Worm (Caenorhabditis elegans) whole organism, young adult: ENCODE results near the gene agl-1.
"Not testable (repeated sequence)": the region's sequence is repeated elsewhere in the genome, so short reads cannot be mapped to it uniquely, and the experiment has no call there.

Experiments used
- D2030.7 ChIP-seq: fragments of 200-800 bp; sonication (Bioruptor generic); IDR thresholded peaks from 2 replicates; pipeline ENCODE4 v1.3.6; 2022; ENCODE audit warnings: missing genetic modification reagents, missing genetic modification characterization, missing compliant biosample characterization
- F10E7.11 ChIP-seq: sonication (generic microtip); optimal IDR thresholded peaks from 2 replicates; lab custom pipeline; 2017; ENCODE audit warnings: mild to moderate bottlenecking, missing genetic modification characterization, moderate library complexity, missing compliant biosample characterization
- F23B12.7 ChIP-seq: sonication (generic microtip); optimal IDR thresholded peaks from 2 replicates; lab custom pipeline; 2017; ENCODE audit warnings: missing genetic modification characterization, mild to moderate bottlenecking, missing compliant biosample characterization, antibody characterized with exemption, moderate library complexity; ENCODE audit not compliant: insufficient read depth
- F37B4.10 ChIP-seq: fragments of 200-800 bp; sonication (Bioruptor generic); IDR thresholded peaks from 2 replicates; pipeline ENCODE4 v1.3.6; 2022; ENCODE audit warnings: missing genetic modification characterization, missing compliant biosample characterization
- F52B5.7 ChIP-seq: sonication (generic microtip); optimal IDR thresholded peaks from 2 replicates; lab custom pipeline; 2016; ENCODE audit warnings: mild to moderate bottlenecking, missing genetic modification characterization, missing compliant biosample characterization
- F57C9.4 ChIP-seq: sonication (generic microtip); optimal IDR thresholded peaks from 2 replicates; lab custom pipeline; 2017; ENCODE audit warnings: mild to moderate bottlenecking, missing genetic modification characterization, missing compliant biosample characterization
- Y53G8AR.9 ChIP-seq: fragments of 200-800 bp; sonication (Bioruptor generic); conservative IDR thresholded peaks from 2 replicates; pipeline ENCODE4 v1.3.6; 2022; ENCODE audit warnings: missing genetic modification reagents, missing genetic modification characterization, missing compliant biosample characterization
- Y56A3A.18 ChIP-seq: fragments of 200-800 bp; sonication (Bioruptor generic); IDR thresholded peaks from 2 replicates; pipeline ENCODE4 v1.3.6; 2022; ENCODE audit warnings: missing genetic modification reagents, missing genetic modification characterization, missing compliant biosample characterization
- Y67H2A.10 ChIP-seq: fragments of 200-800 bp; sonication (Bioruptor generic); conservative IDR thresholded peaks from 2 replicates; pipeline ENCODE4 v1.3.6; 2022; ENCODE audit warnings: missing genetic modification reagents, missing genetic modification characterization, missing compliant biosample characterization
- aptf-2 ChIP-seq: fragments of 200-800 bp; sonication (Bioruptor generic); conservative IDR thresholded peaks from 2 replicates; pipeline ENCODE4 v1.3.6; 2022; ENCODE audit warnings: missing genetic modification reagents, missing genetic modification characterization, missing compliant biosample characterization
- athp-1 ChIP-seq: sonication (generic microtip); optimal IDR thresholded peaks from 2 replicates; lab custom pipeline; 2017; ENCODE audit warnings: mild to moderate bottlenecking, missing genetic modification characterization, missing compliant biosample characterization
- attf-5 ChIP-seq: fragments of 200-800 bp; sonication (Bioruptor generic); optimal IDR thresholded peaks from 2 replicates; lab custom pipeline; 2018; ENCODE audit warnings: mild to moderate bottlenecking, missing genetic modification characterization, missing compliant biosample characterization
- cebp-1 ChIP-seq, 2 experiments: fragments of 200-800 bp in 1 of 2; sonication (Bioruptor generic) in 1 of 2; sonication (generic microtip) in 1 of 2; IDR thresholded peaks in 1 of 2; optimal IDR thresholded peaks in 1 of 2; 2 replicates each; pipeline versions ENCODE4 v1.3.6 to Lab custom; 2017 to 2022; ENCODE audit warnings: missing compliant biosample characterization in 2 of 2, missing genetic modification characterization in 2 of 2, mild to moderate bottlenecking in 1 of 2, missing genetic modification reagents in 1 of 2, moderate library complexity in 1 of 2
- cebp-2 ChIP-seq: fragments of 200-800 bp; sonication (Bioruptor generic); IDR thresholded peaks from 2 replicates; pipeline ENCODE4 v1.3.6; 2022; ENCODE audit warnings: missing genetic modification characterization, missing compliant biosample characterization
- ceh-27 ChIP-seq: fragments of 200-800 bp; sonication (Bioruptor generic); optimal IDR thresholded peaks from 2 replicates; lab custom pipeline; 2018; ENCODE audit warnings: mild to moderate bottlenecking, missing genetic modification characterization, moderate library complexity, missing compliant biosample characterization
- ceh-79 ChIP-seq: sonication (generic microtip); optimal IDR thresholded peaks from 2 replicates; lab custom pipeline; 2017; ENCODE audit warnings: mild to moderate bottlenecking, missing genetic modification characterization, missing compliant biosample characterization
- chd-7 ChIP-seq: sonication (generic microtip); optimal IDR thresholded peaks from 2 replicates; lab custom pipeline; 2016; ENCODE audit warnings: mild to moderate bottlenecking, missing genetic modification characterization, moderate library complexity, missing compliant biosample characterization
- efl-1 ChIP-seq: fragments of 150-350 bp; optimal IDR thresholded peaks from 2 replicates; lab custom pipeline; 2014; ENCODE audit warnings: missing biosample characterization, missing genetic modification reagents, missing genetic modification characterization
- ekl-4 ChIP-seq: fragments of 200-800 bp; sonication (Bioruptor generic); IDR thresholded peaks from 2 replicates; pipeline ENCODE4 v1.3.6; 2022; ENCODE audit warnings: missing genetic modification reagents, missing genetic modification characterization, missing compliant biosample characterization
- him-1 ChIP-seq: sonication (generic microtip); optimal IDR thresholded peaks from 2 replicates; lab custom pipeline; 2016; ENCODE audit warnings: missing genotype, missing genetic modification reagents, missing genetic modification characterization, missing compliant biosample characterization
- hlh-26 ChIP-seq: fragments of 200-800 bp; sonication (Bioruptor generic); conservative IDR thresholded peaks from 2 replicates; pipeline ENCODE4 v1.3.6; 2022; ENCODE audit warnings: missing genetic modification reagents, missing genetic modification characterization, missing compliant biosample characterization
- hmg-1.2 ChIP-seq: fragments of 200-800 bp; sonication (Bioruptor generic); IDR thresholded peaks from 2 replicates; pipeline ENCODE4 v1.3.6; 2022; ENCODE audit warnings: missing genetic modification reagents, missing genetic modification characterization, missing compliant biosample characterization
- hmg-20 ChIP-seq: fragments of 200-800 bp; sonication (Bioruptor generic); IDR thresholded peaks from 2 replicates; pipeline ENCODE4 v1.3.6; 2022; ENCODE audit warnings: missing genetic modification reagents, missing genetic modification characterization, missing compliant biosample characterization
- hrde-1 ChIP-seq: sonication (generic microtip); optimal IDR thresholded peaks from 2 replicates; lab custom pipeline; 2016; ENCODE audit warnings: missing genetic modification characterization, mild to moderate bottlenecking, missing compliant biosample characterization, moderate library complexity, missing genotype, missing genetic modification reagents, borderline replicate concordance
- lin-26 ChIP-seq: fragments of 200-800 bp; sonication (Bioruptor generic); IDR thresholded peaks from 2 replicates; pipeline ENCODE4 v1.3.6; 2022; ENCODE audit warnings: missing genetic modification reagents, missing genetic modification characterization, missing compliant biosample characterization
- madf-10 ChIP-seq: sonication (generic microtip); optimal IDR thresholded peaks from 2 replicates; lab custom pipeline; 2016; ENCODE audit warnings: mild to moderate bottlenecking, missing genetic modification characterization, missing compliant biosample characterization
- madf-6 ChIP-seq: fragments of 200-800 bp; sonication (Bioruptor generic); IDR thresholded peaks from 2 replicates; pipeline ENCODE4 v1.3.6; 2022; ENCODE audit warnings: missing genetic modification reagents, missing genetic modification characterization, missing compliant biosample characterization
- mcd-1 ChIP-seq: fragments of 200-800 bp; sonication (Bioruptor generic); IDR thresholded peaks from 2 replicates; pipeline ENCODE4 v1.3.6; 2022; ENCODE audit warnings: missing genetic modification reagents, missing genetic modification characterization, missing compliant biosample characterization
- nhr-120 ChIP-seq: fragments of 200-800 bp; sonication (Bioruptor generic); IDR thresholded peaks from 2 replicates; pipeline ENCODE4 v1.3.6; 2022; ENCODE audit warnings: missing genetic modification characterization, missing compliant biosample characterization
- nhr-80 ChIP-seq: sonication (generic microtip); optimal IDR thresholded peaks from 2 replicates; lab custom pipeline; 2016; ENCODE audit warnings: missing genetic modification characterization, missing compliant biosample characterization
- pbrm-1 ChIP-seq: fragments of 200-800 bp; sonication (Bioruptor generic); IDR thresholded peaks from 2 replicates; pipeline ENCODE4 v1.3.6; 2022; ENCODE audit warnings: missing genetic modification reagents, missing genetic modification characterization, missing compliant biosample characterization
- rcor-1 ChIP-seq: fragments of 200-800 bp; sonication (Bioruptor generic); IDR thresholded peaks from 2 replicates; pipeline ENCODE4 v1.3.6; 2022; ENCODE audit warnings: missing genetic modification reagents, missing genetic modification characterization, missing compliant biosample characterization
- repo-1 ChIP-seq: sonication (generic microtip); optimal IDR thresholded peaks from 2 replicates; lab custom pipeline; 2017; ENCODE audit warnings: mild to moderate bottlenecking, missing genetic modification characterization, missing compliant biosample characterization
- snpc-1.1 ChIP-seq: sonication (generic microtip); optimal IDR thresholded peaks from 2 replicates; lab custom pipeline; 2017; ENCODE audit warnings: missing genetic modification characterization, mild to moderate bottlenecking, missing compliant biosample characterization, antibody characterized with exemption, moderate library complexity, missing genotype, missing genetic modification reagents; ENCODE audit not compliant: insufficient read depth
- snpc-3.4 ChIP-seq: sonication (generic microtip); optimal IDR thresholded peaks from 2 replicates; lab custom pipeline; 2017; ENCODE audit warnings: missing genetic modification characterization, mild to moderate bottlenecking, missing compliant biosample characterization, antibody characterized with exemption, moderate library complexity, missing genotype, missing genetic modification reagents
- somi-1 ChIP-seq: fragments of 200-800 bp; sonication (Bioruptor generic); optimal IDR thresholded peaks from 2 replicates; lab custom pipeline; 2018; ENCODE audit warnings: mild to moderate bottlenecking, missing genetic modification characterization, missing compliant biosample characterization
- xnd-1 ChIP-seq: sonication (generic microtip); optimal IDR thresholded peaks from 2 replicates; lab custom pipeline; 2016; ENCODE audit warnings: missing genotype, missing genetic modification reagents, missing genetic modification characterization, missing compliant biosample characterization
- ztf-18 ChIP-seq: sonication (generic microtip); optimal IDR thresholded peaks from 2 replicates; lab custom pipeline; 2016; ENCODE audit warnings: missing genotype, mild to moderate bottlenecking, missing genetic modification characterization, missing compliant biosample characterization

agl-1 gene

DNA sequence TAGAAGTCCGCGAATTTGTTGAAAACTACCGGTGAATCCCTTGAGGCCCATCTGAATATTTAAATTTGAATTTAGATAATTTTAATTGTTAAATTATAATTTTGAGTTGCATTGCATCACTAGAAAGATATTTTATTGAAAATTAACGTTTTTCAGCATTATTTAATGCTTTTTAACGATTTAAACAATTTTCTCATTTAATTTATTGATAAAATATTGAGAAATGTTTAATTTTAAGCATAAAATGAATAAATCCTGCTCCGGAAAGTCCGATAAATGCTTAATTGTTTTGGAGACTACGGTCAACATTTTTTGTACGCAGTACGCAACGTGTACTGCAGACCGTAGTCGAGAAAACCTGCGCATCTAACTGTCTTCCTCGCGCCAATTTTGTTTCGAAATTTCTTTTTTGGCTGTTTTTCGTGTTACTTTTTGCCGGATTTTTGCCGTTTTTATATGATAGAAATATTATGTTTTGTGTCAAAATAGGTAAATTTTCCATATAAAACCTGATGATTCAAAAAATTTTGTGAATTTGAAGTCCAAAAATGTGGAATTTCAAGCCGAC, 8.5 kb downstream of the agl-1 start, which contains the start of the genes Y54G11A.17, lin-7 and elof-1 (continued):
- no peak for TF ChIP-seq somi-1
- TF ChIP-seq F57C9.4 (tag; lab: Kevin White, UChicago): no peak
- peak; percentile 5 for TF ChIP-seq madf-10 (tag; lab: Kevin White, UChicago)
- no peak for TF ChIP-seq F37B4.10 (GFP tag; lab: Robert Waterston, UW)
- TF ChIP-seq ceh-27 (GFP tag; lab: Kevin White, UChicago): peak; percentile 82
- TF ChIP-seq rcor-1 (GFP tag; lab: Robert Waterston, UW): peak; percentile 55; the same call in 1 of the 2 replicates
- no peak for TF ChIP-seq chd-7 (tag; lab: Kevin White, UChicago)
- peak; percentile 42; the same call in 1 of the 2 replicates for TF ChIP-seq ekl-4 (GFP tag; lab: Robert Waterston, UW)
- no peak for TF ChIP-seq him-1
- TF ChIP-seq xnd-1 (tag; lab: Kevin White, UChicago): peak; percentile 28
- TF ChIP-seq lin-26 (GFP tag; lab: Robert Waterston, UW): no peak
- no peak for TF ChIP-seq hmg-20
- TF ChIP-seq attf-5 (GFP tag; lab: Kevin White, UChicago): peak; percentile 96
- no peak for TF ChIP-seq F52B5.7 (tag; lab: Kevin White, UChicago)
- peak; percentile 85 for TF ChIP-seq cebp-1 (GFP tag; IDR thresholded peaks at IDR 0.05; lab: Robert Waterston, UW)
- peak; percentile 92 for TF ChIP-seq cebp-1 (tag; optimal IDR thresholded peaks at IDR 0.05; lab: Kevin White, UChicago)
- 0 out of 2 replicates have a peak, but pooled peaks have one; percentile 20 for TF ChIP-seq Y56A3A.18 (GFP tag; lab: Robert Waterston, UW)
- no peak for TF ChIP-seq nhr-120 (GFP tag; lab: Robert Waterston, UW)
- TF ChIP-seq D2030.7 (GFP tag; lab: Robert Waterston, UW): peak; percentile 92
- TF ChIP-seq cebp-2 (GFP tag; lab: Robert Waterston, UW): no peak
- TF ChIP-seq ztf-18 (tag; lab: Kevin White, UChicago): peak; percentile 48
- TF ChIP-seq madf-6 (GFP tag; lab: Robert Waterston, UW): peak; percentile 75
- no peak for TF ChIP-seq F10E7.11 (tag; lab: Kevin White, UChicago)
- peak; percentile 86 for TF ChIP-seq F23B12.7 (tag; lab: Kevin White, UChicago)
- peak; percentile 71 for TF ChIP-seq snpc-3.4 (tag; lab: Kevin White, UChicago)
- TF ChIP-seq ceh-79 (tag; lab: Kevin White, UChicago): no peak
- TF ChIP-seq athp-1: peak; percentile 42
- TF ChIP-seq hrde-1: no peak
- TF ChIP-seq pbrm-1: peak; percentile 71
- no peak for TF ChIP-seq hlh-26 (GFP tag; lab: Robert Waterston, UW)
- TF ChIP-seq Y53G8AR.9 (GFP tag; lab: Robert Waterston, UW): peak; percentile 77; the same call in 1 of the 2 replicates
- TF ChIP-seq mcd-1 (GFP tag; lab: Robert Waterston, UW): peak; percentile 74
- no peak for TF ChIP-seq repo-1 (tag; lab: Kevin White, UChicago)
- TF ChIP-seq Y67H2A.10 (GFP tag; lab: Robert Waterston, UW): peak; percentile 77; the same call in 1 of the 2 replicates
- peak; percentile 6 for TF ChIP-seq nhr-80 (tag; lab: Kevin White, UChicago)
- no peak for TF ChIP-seq aptf-2
- peak; percentile 65; the same call in 1 of the 2 replicates for TF ChIP-seq hmg-1.2 (GFP tag; lab: Robert Waterston, UW)
- peak; percentile 90 for TF ChIP-seq efl-1

- not testable (repeated sequence) for TF ChIP-seq snpc-1.1 (tag; lab: Kevin White, UChicago); somi-1; snpc-3.4 (tag; lab: Kevin White, UChicago)
Observed at ce11 chrII:14346243-14346642, 11.7 kb downstream of the agl-1 start, which contains the start of gene Y54G11A.9. Gene Y54G11A.9, minus strand, starts transcription at chrII:14346438.
